Worm (Caenorhabditis elegans): Measurements from ENCODE around the gene mask-1.

DNA sequence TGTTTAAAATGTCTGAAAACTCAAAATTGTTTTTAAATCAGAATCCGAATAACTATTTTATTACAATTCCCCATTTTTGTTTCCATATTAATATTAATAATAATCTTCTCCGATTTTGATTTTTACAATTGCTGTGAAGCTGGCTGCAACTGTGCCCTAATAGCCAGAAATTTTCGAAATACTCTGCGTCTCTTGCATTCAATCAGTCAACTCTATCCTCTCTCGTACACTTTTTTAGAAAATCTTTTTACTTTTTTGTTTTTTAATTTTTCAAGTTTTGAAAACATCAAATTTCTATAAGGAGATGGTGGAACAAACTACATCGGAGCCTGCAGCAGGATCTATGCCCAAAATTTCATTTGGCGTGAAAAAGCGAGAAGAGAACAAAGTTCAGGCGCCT is 16.9 kb upstream of the mask-1 start, which contains the start of gene gkow-1:
- TF ChIP-seq unc-130 (tag; optimal IDR thresholded peaks at IDR 0.05): no peak
- TF ChIP-seq nhr-76 (tag; optimal IDR thresholded peaks at IDR 0.05): no peak
- TF ChIP-seq ets-5 (GFP tag; IDR thresholded peaks at IDR 0.05): no peak
- no peak for TF ChIP-seq aly-2 (tag; optimal IDR thresholded peaks at IDR 0.05)
- no peak for TF ChIP-seq zag-1 (tag; optimal IDR thresholded peaks at IDR 0.05)
- TF ChIP-seq mdl-1 (tag; optimal IDR thresholded peaks at IDR 0.05): no peak
- TF ChIP-seq unc-30 (tag; optimal IDR thresholded peaks at IDR 0.05): no peak
